Worm (Caenorhabditis elegans): ENCODE measurements around the gene agr-1.

DNA sequence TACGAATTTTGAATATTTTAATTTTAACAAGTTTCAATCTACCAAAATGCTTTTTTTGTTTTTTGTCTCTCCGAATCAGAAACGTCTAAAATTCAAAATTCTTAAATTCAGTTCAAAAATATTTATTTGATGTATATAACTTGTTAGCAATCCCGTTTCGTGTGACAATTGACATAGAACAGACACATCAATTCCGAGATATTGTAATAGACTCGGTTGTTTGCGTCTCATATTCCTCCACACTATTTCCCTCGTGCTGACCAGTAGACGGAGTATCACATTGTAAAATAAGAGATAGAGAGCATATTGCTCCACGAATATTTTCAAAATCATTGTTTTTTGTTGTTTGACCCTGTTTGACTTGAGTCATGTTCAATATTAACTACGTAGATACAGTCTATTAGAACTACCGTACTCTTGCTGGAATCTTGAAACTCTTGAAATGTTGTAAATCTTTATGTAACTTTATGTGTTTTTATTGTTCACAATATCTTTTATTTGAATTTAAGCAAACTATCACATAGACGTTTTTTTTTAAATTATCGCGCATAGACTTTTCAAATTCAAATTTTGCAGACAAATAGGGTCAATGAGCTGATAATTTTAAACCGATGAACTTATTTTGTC is 13.8 kb upstream of the agr-1 start, which contains the start of gene T13C2.3:
- TF ChIP-seq tbx-7 (tag; optimal IDR thresholded peaks at IDR 0.05) (no peak), fkh-10 (GFP tag; optimal IDR thresholded peaks at IDR 0.05) (no peak), nhr-232 (tag; optimal IDR thresholded peaks at IDR 0.05) (no peak)
